Fruit fly (Drosophila melanogaster): ENCODE measurements around the gene CG3437.

The CG3437 gene

DNA sequence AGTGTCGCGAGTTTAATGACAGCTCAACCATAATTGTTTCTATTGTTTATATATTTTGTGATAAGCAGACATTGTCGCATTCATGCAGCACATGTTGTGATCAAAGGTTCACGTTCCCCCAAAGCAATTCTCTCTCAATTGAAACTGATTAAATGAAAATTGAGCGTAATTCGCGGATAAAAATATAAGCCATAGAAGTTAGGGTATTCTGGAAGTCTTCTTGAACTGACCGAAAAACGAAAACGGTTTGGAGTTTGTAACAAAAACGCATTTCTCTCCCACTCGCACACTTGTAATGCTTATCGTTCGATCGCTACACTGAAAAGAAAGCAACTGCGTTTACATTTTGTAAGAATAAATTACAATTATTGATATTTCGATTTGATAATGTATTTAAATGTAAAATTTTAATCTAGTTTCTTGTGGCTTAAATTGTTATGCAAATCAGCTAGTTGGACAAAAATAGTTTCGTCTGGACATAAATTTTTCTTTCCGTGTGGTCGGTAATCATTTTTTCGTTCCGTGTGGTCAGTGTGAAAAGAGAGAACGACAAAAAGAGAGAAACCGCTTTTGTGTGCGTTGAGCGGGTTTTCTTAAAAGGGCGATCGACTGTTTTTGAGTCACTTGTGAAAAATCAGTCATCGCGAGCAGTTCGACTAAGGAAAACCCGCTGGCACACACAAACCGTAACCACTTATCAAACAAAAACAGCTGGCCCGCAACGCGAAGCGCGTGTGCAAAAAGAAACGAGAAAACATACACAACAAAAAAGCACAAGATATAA, 34.6 kb downstream of the CG3437 start, which contains the start of gene aay (continued):
- TF ChIP-seq D19A (tag; optimal IDR thresholded peaks at IDR 0.05) (peak; percentile 99), cad (GFP tag; optimal IDR thresholded peaks at IDR 0.05) (no peak), CG34422 (GFP tag; IDR thresholded peaks at IDR 0.05) (peak; percentile 98), CG11398 (GFP tag; optimal IDR thresholded peaks at IDR 0.05) (peak; percentile 95), CG4617 (GFP tag; optimal IDR thresholded peaks at IDR 0.05; ENCODE audit: borderline replicate concordance) (peak; percentile 98), E2f2 (GFP tag; IDR thresholded peaks at IDR 0.05) (peak; percentile 87), CG7786 (GFP tag; optimal IDR thresholded peaks at IDR 0.05) (peak; percentile 97), luna (GFP tag; optimal IDR thresholded peaks at IDR 0.05) (peak; percentile 85), CG8478 (optimal IDR thresholded peaks at IDR 0.05) (no peak), Atf3 (GFP tag; optimal IDR thresholded peaks at IDR 0.05) (peak; percentile 97), aop (GFP tag; IDR thresholded peaks at IDR 0.05) (peak; percentile 84), GATAe (GFP tag; conservative IDR thresholded peaks at IDR 0.05) (peak; percentile 97), CG14050 (GFP tag; IDR thresholded peaks at IDR 0.05) (peak; percentile 97), Dbx (GFP tag; IDR thresholded peaks at IDR 0.05) (peak; percentile 97), CG16815 (GFP tag; optimal IDR thresholded peaks at IDR 0.05) (peak; percentile 98), CG12942 (GFP tag; optimal IDR thresholded peaks at IDR 0.05) (peak; percentile 99), CG8290 (GFP tag; optimal IDR thresholded peaks at IDR 0.05) (peak; percentile 99), CG8290 (tag; optimal IDR thresholded peaks at IDR 0.05) (peak; percentile 90 to 93), YL-1 (GFP tag; optimal IDR thresholded peaks at IDR 0.05) (peak; percentile 97), Hmx (GFP tag; optimal IDR thresholded peaks at IDR 0.05) (peak; percentile 96), Scr (GFP tag; IDR thresholded peaks at IDR 0.05; ENCODE audit: partially characterized antibody) (no peak), dimm (GFP tag; IDR thresholded peaks at IDR 0.05) (peak; percentile 93), Gug (GFP tag; IDR thresholded peaks at IDR 0.05) (peak; percentile 97), CG10431 (GFP tag; optimal IDR thresholded peaks at IDR 0.05) (peak; percentile 92), CG12744 (GFP tag; optimal IDR thresholded peaks at IDR 0.05) (peak; percentile 98), CG8281 (tag; optimal IDR thresholded peaks at IDR 0.05) (peak; percentile 94), dati (GFP tag; IDR thresholded peaks at IDR 0.05) (peak; percentile 90), Sox102F (GFP tag; optimal IDR thresholded peaks at IDR 0.05) (peak; percentile 100), CG17802 (tag; optimal IDR thresholded peaks at IDR 0.05) (peak; percentile 90), CG8924 (tag; optimal IDR thresholded peaks at IDR 0.05) (peak; percentile 100), seq (GFP tag; IDR thresholded peaks at IDR 0.05) (peak; percentile 98), ttk (GFP tag; IDR thresholded peaks at IDR 0.05) (peak; percentile 98), bab2 (GFP tag; optimal IDR thresholded peaks at IDR 0.05) (peak; percentile 99), ash1 (GFP tag; optimal IDR thresholded peaks at IDR 0.05) (peak; percentile 87), Mad (GFP tag; optimal IDR thresholded peaks at IDR 0.05) (peak; percentile 99), CG13123 (GFP tag; optimal IDR thresholded peaks at IDR 0.05) (peak; percentile 98), Rfx (GFP tag; IDR thresholded peaks at IDR 0.05) (peak; percentile 99), eyg (GFP tag; optimal IDR thresholded peaks at IDR 0.05) (peak; percentile 98), bsh (GFP tag; optimal IDR thresholded peaks at IDR 0.05) (peak; percentile 93 to 99), Elba2 (GFP tag; optimal IDR thresholded peaks at IDR 0.05) (peak; percentile 93), esg (GFP tag; conservative IDR thresholded peaks at IDR 0.05) (peak; percentile 98), Ada2b (GFP tag; IDR thresholded peaks at IDR 0.05) (peak; percentile 98), CG3847 (GFP tag; IDR thresholded peaks at IDR 0.05) (peak; percentile 98), Camta (GFP tag; optimal IDR thresholded peaks at IDR 0.05) (peak; percentile 98), Blimp-1 (GFP tag; optimal IDR thresholded peaks at IDR 0.05) (peak; percentile 99), Sox100B (GFP tag; optimal IDR thresholded peaks at IDR 0.05) (peak; percentile 99), CG10654 (GFP tag; optimal IDR thresholded peaks at IDR 0.05) (peak; percentile 98), Doc2 (GFP tag; IDR thresholded peaks at IDR 0.05) (peak; percentile 94), Gsc (GFP tag; IDR thresholded peaks at IDR 0.05) (peak; percentile 95), amos (GFP tag; IDR thresholded peaks at IDR 0.05; ENCODE audit: partially characterized antibody) (no peak), bcd (GFP tag; optimal IDR thresholded peaks at IDR 0.05) (peak; percentile 99)
